Worm (Caenorhabditis elegans): ENCODE results near the gene Y50E8A.6.
A peak's percentile ranks its signal among the peaks of the same experiment; 100 is the strongest.
"Not testable (repeated sequence)": the region's sequence is repeated elsewhere in the genome, so short reads cannot be mapped to it uniquely, and the experiment has no call there.

Gene Y50E8A.6

ce11 chrV:14762563-14762962 is 21.4 kb upstream of the Y50E8A.6 start:
- no peak for TF ChIP-seq nhr-43 (tag; optimal IDR thresholded peaks at IDR 0.05; ENCODE audit: poor library complexity, severe bottlenecking)
- no peak for TF ChIP-seq pha-4 (tag; optimal IDR thresholded peaks at IDR 0.05)
- no peak for TF ChIP-seq egl-27 (tag; optimal IDR thresholded peaks at IDR 0.05)
- TF ChIP-seq pqm-1 (tag; optimal IDR thresholded peaks at IDR 0.05), result no peak
- no peak for TF ChIP-seq snpc-4 (tag; optimal IDR thresholded peaks at IDR 0.05)
- no peak for TF ChIP-seq aly-2 (tag; optimal IDR thresholded peaks at IDR 0.05)

ce11 chrV:14750357-14750756 is 9.2 kb upstream of the Y50E8A.6 start, which contains the start of gene nspa-10:
TSS of gene nspa-10 (minus strand) at chrV:14750457.
- TF ChIP-seq nhr-11, fos-1, nhr-25 (tag; optimal IDR thresholded peaks at IDR 0.05): not testable (repeated sequence)

- no peak for TF ChIP-seq lin-39 (tag; optimal IDR thresholded peaks at IDR 0.05)
Measured at ce11 chrV:14748608-14749137, 7.5 kb upstream of the Y50E8A.6 start, which contains the start of the genes lipl-8 and Y50E8A.22. TSS of gene lipl-8 (minus strand) at chrV:14748708. TSS of gene Y50E8A.22 (minus strand) at chrV:14749087.

ce11 chrV:14746975-14747374 is 5.8 kb upstream of the Y50E8A.6 start:
- TF ChIP-seq unc-62 (GFP tag; optimal IDR thresholded peaks at IDR 0.05) (no peak), eor-1 (tag; optimal IDR thresholded peaks at IDR 0.05) (no peak), daf-12 (tag; optimal IDR thresholded peaks at IDR 0.05) (no peak), ceh-82 (tag; optimal IDR thresholded peaks at IDR 0.05) (no peak), tbx-2 (tag; optimal IDR thresholded peaks at IDR 0.05) (no peak), lin-15B (tag; optimal IDR thresholded peaks at IDR 0.05) (no peak), fkh-2 (tag; optimal IDR thresholded peaks at IDR 0.05) (no peak), ama-1 (optimal IDR thresholded peaks at IDR 0.05) (no peak), nfya-1 (tag; optimal IDR thresholded peaks at IDR 0.05; ENCODE audit: insufficient read depth) (no peak), ztf-11 (tag; optimal IDR thresholded peaks at IDR 0.05) (no peak), ceh-16 (tag; optimal IDR thresholded peaks at IDR 0.05) (no peak)

- TF ChIP-seq nhr-28 (tag; optimal IDR thresholded peaks at IDR 0.05), result no peak
- no peak for TF ChIP-seq unc-62 (GFP tag; optimal IDR thresholded peaks at IDR 0.05)
- TF ChIP-seq pha-4 (tag; optimal IDR thresholded peaks at IDR 0.05), result no peak
Measured at ce11 chrV:14744824-14745223, 3.7 kb upstream of the Y50E8A.6 start.

- TF ChIP-seq daf-12 (tag; optimal IDR thresholded peaks at IDR 0.05) (no peak), tbx-2 (tag; optimal IDR thresholded peaks at IDR 0.05) (no peak), nhr-12 (tag; optimal IDR thresholded peaks at IDR 0.05) (no peak), nhr-28 (tag; optimal IDR thresholded peaks at IDR 0.05) (no peak), ceh-82 (tag; optimal IDR thresholded peaks at IDR 0.05) (no peak)
Measured at ce11 chrV:14736851-14737250, 4.3 kb downstream of the Y50E8A.6 start, which contains the start of gene Y50E8A.5. TSS of gene Y50E8A.5 (minus strand) at chrV:14736951.

ce11 chrV:14734187-14734765 is 6.9 kb downstream of the Y50E8A.6 start, which contains the start of gene unc-61:
TSS of gene unc-61 (minus strand) at chrV:14734237.
- TF ChIP-seq pha-4 (tag; optimal IDR thresholded peaks at IDR 0.05) (peak; percentile 35), lin-15B (tag; optimal IDR thresholded peaks at IDR 0.05) (peak; percentile 74), skn-1 (tag; optimal IDR thresholded peaks at IDR 0.05) (no peak), R02D3.7 (tag; optimal IDR thresholded peaks at IDR 0.05) (peak; percentile 82), lin-39 (tag; optimal IDR thresholded peaks at IDR 0.05) (peak; percentile 1)

- TF ChIP-seq egl-5 (tag; optimal IDR thresholded peaks at IDR 0.05) (no peak), pqm-1 (tag; optimal IDR thresholded peaks at IDR 0.05) (no peak)
Measured at ce11 chrV:14729343-14729742, 11.8 kb downstream of the Y50E8A.6 start, which contains the start of gene oig-3. TSS of gene oig-3 (plus strand) at chrV:14729643.

Data from whole organism, L3 larva.